Worm (Caenorhabditis elegans) whole organism, mixed stage, embryonic: Measurements from ENCODE around the gene nrfl-1.
A peak's percentile ranks its signal among the peaks of the same experiment; 100 is the strongest.

Experiments
- bed-3 ChIP-seq: fragments of 200-800 bp; sonication (Bioruptor generic); optimal IDR thresholded peaks from 3 replicates; lab custom pipeline; 2018; ENCODE audit warnings: mild to moderate bottlenecking, missing genetic modification characterization, moderate library complexity, missing compliant biosample characterization
- blmp-1 ChIP-seq: fragments of 150-350 bp; optimal IDR thresholded peaks from 2 replicates; lab custom pipeline; 2014; ENCODE audit warnings: missing biosample characterization, missing genetic modification characterization
- elt-1 ChIP-seq: sonication (generic microtip); optimal IDR thresholded peaks from 2 replicates; lab custom pipeline; 2017; ENCODE audit warnings: missing genetic modification characterization, mild to moderate bottlenecking, missing compliant biosample characterization, antibody characterized with exemption, moderate library complexity, borderline replicate concordance; ENCODE audit not compliant: insufficient read depth
- flh-1 ChIP-seq: fragments of 200-800 bp; sonication (Bioruptor generic); optimal IDR thresholded peaks from 2 replicates; lab custom pipeline; 2018; ENCODE audit warnings: mild to moderate bottlenecking, missing genetic modification characterization, moderate library complexity, missing compliant biosample characterization
- mep-1 ChIP-seq: fragments of 150-350 bp; optimal IDR thresholded peaks from 2 replicates; lab custom pipeline; 2017; ENCODE audit warnings: missing biosample characterization, missing genetic modification reagents, missing genetic modification characterization, inconsistent platforms
- nhr-12 ChIP-seq: fragments of 150-350 bp; optimal IDR thresholded peaks from 2 replicates; lab custom pipeline; 2014; ENCODE audit warnings: missing biosample characterization, missing genetic modification characterization
- nhr-28 ChIP-seq: fragments of 150-350 bp; optimal IDR thresholded peaks from 2 replicates; lab custom pipeline; 2014; ENCODE audit warnings: missing biosample characterization, missing genetic modification characterization
- pha-4 ChIP-seq: fragments of 150-350 bp; optimal IDR thresholded peaks from 2 replicates; lab custom pipeline; 2018; ENCODE audit warnings: missing biosample characterization, missing genetic modification reagents, missing genetic modification characterization
- snpc-4 ChIP-seq: fragments of 150-350 bp; optimal IDR thresholded peaks from 2 replicates; lab custom pipeline; 2014; ENCODE audit warnings: missing biosample characterization, missing genetic modification characterization
- sptf-1 ChIP-seq: sonication (generic microtip); optimal IDR thresholded peaks from 2 replicates; lab custom pipeline; 2017; ENCODE audit warnings: mild to moderate bottlenecking, missing genetic modification characterization, moderate library complexity, missing compliant biosample characterization
- tbx-8 ChIP-seq: fragments of 200-800 bp; sonication (Bioruptor generic); optimal IDR thresholded peaks from 2 replicates; lab custom pipeline; 2018; ENCODE audit warnings: mild to moderate bottlenecking, missing genetic modification characterization, moderate library complexity, missing compliant biosample characterization
- unc-39 ChIP-seq: fragments of 150-350 bp; optimal IDR thresholded peaks from 2 replicates; lab custom pipeline; 2014; ENCODE audit warnings: missing biosample characterization, missing genetic modification characterization
- unc-62 ChIP-seq: fragments of 150-350 bp; optimal IDR thresholded peaks from 2 replicates; lab custom pipeline; 2014; ENCODE audit warnings: missing biosample characterization, missing genetic modification reagents, missing genetic modification characterization
- ztf-11 ChIP-seq: fragments of 150-350 bp; optimal IDR thresholded peaks from 2 replicates; lab custom pipeline; 2014; ENCODE audit warnings: missing biosample characterization, missing genetic modification characterization

- TF ChIP-seq tbx-8, result no peak
- no peak for TF ChIP-seq snpc-4 (tag; lab: Kevin White, UChicago)
- TF ChIP-seq nhr-12 (tag; lab: Kevin White, UChicago), result no peak
- no peak for TF ChIP-seq nhr-28 (tag; lab: Kevin White, UChicago)
- no peak for TF ChIP-seq unc-39 (tag; lab: Kevin White, UChicago)
- no peak for TF ChIP-seq elt-1
- TF ChIP-seq pha-4 (tag; lab: Kevin White, UChicago), result no peak
- TF ChIP-seq bed-3 (GFP tag; lab: Kevin White, UChicago), result no peak
- no peak for TF ChIP-seq flh-1 (GFP tag; lab: Kevin White, UChicago)
- TF ChIP-seq ztf-11 (tag; lab: Kevin White, UChicago), result no peak
- peak; percentile 80 for TF ChIP-seq blmp-1 (tag; lab: Kevin White, UChicago)
- no peak for TF ChIP-seq unc-62 (GFP tag; lab: Kevin White, UChicago)
- TF ChIP-seq sptf-1 (tag; lab: Kevin White, UChicago), result peak; percentile 30
- TF ChIP-seq mep-1 (tag; lab: Kevin White, UChicago), result peak; percentile 44
Observed at ce11 chrIV:9074244-9074723, 44.6 kb upstream of the nrfl-1 start, which contains the start of gene mppb-1.
